Fruit fly (Drosophila melanogaster) whole organism, adult: ENCODE measurements around the gene CG44140.
"Not testable (repeated sequence)": the region's sequence is repeated elsewhere in the genome, so short reads cannot be mapped to it uniquely, and the experiment has no call there.

Experiments
- CG12768 ChIP-seq: fragments of 200-800 bp; sonication (Bioruptor generic); optimal IDR thresholded peaks from 2 replicates; lab custom pipeline; 2017; ENCODE audit warnings: missing biosample characterization, missing genetic modification characterization, mild to moderate bottlenecking, moderate library complexity, missing genetic modification reagents
- CG14711 ChIP-seq: fragments of 200-800 bp; sonication (Bioruptor generic); optimal IDR thresholded peaks from 2 replicates; lab custom pipeline; 2018; ENCODE audit warnings: missing biosample characterization, mild to moderate bottlenecking, missing genetic modification characterization, moderate library complexity
- CG7045 ChIP-seq: fragments of 200-800 bp; sonication (Bioruptor generic); optimal IDR thresholded peaks from 2 replicates; lab custom pipeline; 2017; ENCODE audit warnings: missing biosample characterization, mild to moderate bottlenecking, missing genetic modification characterization
- CG7101 ChIP-seq: fragments of 200-800 bp; sonication (Bioruptor generic); optimal IDR thresholded peaks from 2 replicates; lab custom pipeline; 2018; ENCODE audit warnings: missing biosample characterization, mild to moderate bottlenecking, missing genetic modification characterization, moderate library complexity
- Clk ChIP-seq: fragments of 200-800 bp; sonication (Bioruptor generic); optimal IDR thresholded peaks from 2 replicates; lab custom pipeline; 2017; ENCODE audit warnings: missing biosample characterization, missing genetic modification characterization
- Crg-1 ChIP-seq: fragments of 200-800 bp; sonication (Bioruptor generic); optimal IDR thresholded peaks from 2 replicates; lab custom pipeline; 2016; ENCODE audit warnings: missing biosample characterization, missing genetic modification characterization
- Hr96 ChIP-seq: fragments of 200-800 bp; sonication (Bioruptor generic); optimal IDR thresholded peaks from 2 replicates; lab custom pipeline; 2016; ENCODE audit warnings: missing biosample characterization, missing genetic modification characterization
- kay ChIP-seq: fragments of 200-800 bp; sonication (Bioruptor generic); peaks from one replicate; lab custom pipeline; 2016; ENCODE audit warnings: missing biosample characterization, missing genetic modification characterization, borderline replicate concordance
- ovo ChIP-seq: fragments of 200-800 bp; sonication (Bioruptor generic); optimal IDR thresholded peaks from 2 replicates; lab custom pipeline; 2016; ENCODE audit warnings: missing biosample characterization, missing genetic modification characterization
- pad ChIP-seq: fragments of 200-800 bp; sonication (Bioruptor generic); optimal IDR thresholded peaks from 3 replicates; lab custom pipeline; 2017; ENCODE audit warnings: missing biosample characterization, missing genetic modification characterization, mild to moderate bottlenecking, moderate library complexity, missing genetic modification reagents
- toe ChIP-seq: fragments of 200-800 bp; sonication (Bioruptor generic); optimal IDR thresholded peaks from 2 replicates; lab custom pipeline; 2016; ENCODE audit warnings: missing biosample characterization, missing genetic modification characterization

The CG44140 gene

DNA sequence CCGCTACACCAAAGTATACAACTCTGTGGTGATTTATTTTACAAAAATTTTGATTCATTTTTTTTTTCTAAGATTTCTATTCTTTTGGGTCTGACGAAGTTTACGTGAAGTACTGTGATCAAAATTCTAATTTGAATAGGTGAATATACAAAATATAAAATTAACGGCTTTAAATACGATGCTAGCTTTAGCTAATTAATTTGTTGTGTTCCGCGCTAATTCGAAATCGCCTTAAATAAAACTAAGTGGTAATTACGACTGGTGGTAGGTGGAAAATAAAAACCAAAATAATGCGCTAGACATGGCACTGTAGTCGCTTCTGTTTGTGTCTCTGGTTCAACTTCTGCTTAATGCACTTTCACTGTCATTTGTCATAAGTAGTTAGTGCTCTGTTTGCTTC, 16.7 kb upstream of the CG44140 start, which contains the start of gene CG43924:
TSS of gene CG43924 (minus strand) at position 101 of the 400 bp plus-strand sequence.
- TF ChIP-seq kay (GFP tag; lab: Kevin White, UChicago); toe; Crg-1: not testable (repeated sequence)

DNA sequence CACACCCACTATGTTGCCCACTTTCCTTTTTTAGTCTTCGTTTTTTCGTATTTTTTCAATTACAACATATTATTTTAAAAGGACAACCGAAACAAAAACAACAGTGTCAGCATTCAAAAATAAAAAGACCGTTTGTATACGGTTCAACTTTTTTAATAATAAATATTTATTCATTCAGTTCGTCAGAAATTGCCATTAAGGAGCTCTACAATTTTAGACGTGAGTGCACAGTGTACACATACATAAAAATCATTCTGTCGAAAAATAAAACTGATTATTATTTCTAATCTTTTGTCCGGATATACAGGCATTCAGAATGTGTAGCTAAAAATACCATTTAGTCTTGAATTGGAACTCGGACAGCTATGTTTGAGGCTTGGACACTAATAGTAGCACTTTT, 10.6 kb upstream of the CG44140 start, which contains the start of gene CG31827:
TSS of gene CG31827 (plus strand) at position 301 of the 400 bp plus-strand sequence.
- TF ChIP-seq Clk, pad, ovo (GFP tag; lab: Kevin White, UChicago): not testable (repeated sequence)

DNA sequence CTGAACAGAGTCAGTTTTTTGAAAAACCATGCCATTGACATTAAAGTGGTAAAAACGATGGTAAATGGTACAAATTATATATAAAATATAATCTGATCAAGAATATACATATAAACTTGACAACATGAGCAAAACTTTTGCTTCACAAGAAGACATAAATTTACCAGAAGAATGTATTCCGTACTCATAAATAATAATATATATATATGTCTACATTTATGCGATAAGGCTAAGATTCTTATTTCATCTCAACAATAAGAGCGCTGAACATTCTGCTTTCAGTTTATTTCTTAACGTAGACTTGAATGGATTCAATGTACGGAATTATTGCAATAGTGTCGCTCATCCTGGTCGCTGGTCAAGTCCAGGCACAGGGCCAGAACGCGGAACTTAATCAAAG, 1.5 kb upstream of the CG44140 start, which contains the start of gene CG31780:
TSS of gene CG31780 (plus strand) at position 301 of the 400 bp plus-strand sequence.
- not testable (repeated sequence) for TF ChIP-seq ovo (GFP tag; lab: Kevin White, UChicago); CG7045 (GFP tag; lab: Kevin White, UChicago); CG14711 (tag; lab: Kevin White, UChicago)

DNA sequence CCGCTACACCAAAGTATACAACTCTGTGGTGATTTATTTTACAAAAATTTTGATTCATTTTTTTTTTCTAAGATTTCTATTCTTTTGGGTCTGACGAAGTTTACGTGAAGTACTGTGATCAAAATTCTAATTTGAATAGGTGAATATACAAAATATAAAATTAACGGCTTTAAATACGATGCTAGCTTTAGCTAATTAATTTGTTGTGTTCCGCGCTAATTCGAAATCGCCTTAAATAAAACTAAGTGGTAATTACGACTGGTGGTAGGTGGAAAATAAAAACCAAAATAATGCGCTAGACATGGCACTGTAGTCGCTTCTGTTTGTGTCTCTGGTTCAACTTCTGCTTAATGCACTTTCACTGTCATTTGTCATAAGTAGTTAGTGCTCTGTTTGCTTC, 18.3 kb downstream of the CG44140 start, which contains the start of gene CG43923:
TSS of gene CG43923 (minus strand) at position 101 of the 400 bp plus-strand sequence.
- not testable (repeated sequence) for TF ChIP-seq CG7101; toe; CG14711 (tag; lab: Kevin White, UChicago)

DNA sequence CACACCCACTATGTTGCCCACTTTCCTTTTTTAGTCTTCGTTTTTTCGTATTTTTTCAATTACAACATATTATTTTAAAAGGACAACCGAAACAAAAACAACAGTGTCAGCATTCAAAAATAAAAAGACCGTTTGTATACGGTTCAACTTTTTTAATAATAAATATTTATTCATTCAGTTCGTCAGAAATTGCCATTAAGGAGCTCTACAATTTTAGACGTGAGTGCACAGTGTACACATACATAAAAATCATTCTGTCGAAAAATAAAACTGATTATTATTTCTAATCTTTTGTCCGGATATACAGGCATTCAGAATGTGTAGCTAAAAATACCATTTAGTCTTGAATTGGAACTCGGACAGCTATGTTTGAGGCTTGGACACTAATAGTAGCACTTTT, 24.4 kb downstream of the CG44140 start, which contains the start of gene CG18478:
TSS of gene CG18478 (plus strand) at position 301 of the 400 bp plus-strand sequence.
- not testable (repeated sequence) for TF ChIP-seq CG7045 (GFP tag; lab: Kevin White, UChicago); CG12768; CG7101

DNA sequence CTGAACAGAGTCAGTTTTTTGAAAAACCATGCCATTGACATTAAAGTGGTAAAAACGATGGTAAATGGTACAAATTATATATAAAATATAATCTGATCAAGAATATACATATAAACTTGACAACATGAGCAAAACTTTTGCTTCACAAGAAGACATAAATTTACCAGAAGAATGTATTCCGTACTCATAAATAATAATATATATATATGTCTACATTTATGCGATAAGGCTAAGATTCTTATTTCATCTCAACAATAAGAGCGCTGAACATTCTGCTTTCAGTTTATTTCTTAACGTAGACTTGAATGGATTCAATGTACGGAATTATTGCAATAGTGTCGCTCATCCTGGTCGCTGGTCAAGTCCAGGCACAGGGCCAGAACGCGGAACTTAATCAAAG, 33.5 kb downstream of the CG44140 start, which contains the start of gene CG18477:
TSS of gene CG18477 (plus strand) at position 301 of the 400 bp plus-strand sequence.
- TF ChIP-seq Hr96 (GFP tag; lab: Kevin White, UChicago); CG14711 (tag; lab: Kevin White, UChicago); CG7045 (GFP tag; lab: Kevin White, UChicago): not testable (repeated sequence)

DNA sequence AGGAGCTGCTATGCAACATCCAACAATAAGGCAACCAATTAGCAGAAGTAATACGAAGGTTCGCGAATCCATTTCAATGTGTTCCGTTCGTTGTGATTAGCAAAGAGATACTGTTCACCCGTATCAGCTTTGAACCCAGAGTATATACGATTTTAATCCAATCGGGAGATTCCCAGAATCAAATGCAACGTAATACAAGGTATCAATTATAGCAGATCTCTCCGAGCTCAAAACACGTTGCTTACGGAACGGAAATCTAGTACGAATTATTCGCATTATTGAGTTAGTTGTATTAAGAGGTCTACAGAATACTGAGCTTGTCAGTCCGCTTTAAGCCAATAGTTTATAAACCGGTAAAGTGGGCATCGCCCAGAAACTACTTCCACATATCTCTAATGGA, 34.9 kb downstream of the CG44140 start, which contains the start of gene CG44141:
TSS of gene CG44141 (minus strand) at position 101 of the 400 bp plus-strand sequence.
- TF ChIP-seq CG7101; CG7045 (GFP tag; lab: Kevin White, UChicago); ovo (GFP tag; lab: Kevin White, UChicago): not testable (repeated sequence)
